Fruit fly (Drosophila melanogaster) whole organism, embryonic: ENCODE results near the gene CG8301.

Experiments
- Bgb ChIP-seq: fragments of 200-800 bp; sonication (Bioruptor generic); IDR thresholded peaks from 2 replicates; pipeline ENCODE4 v1.3.6; 2022; ENCODE audit warnings: missing biosample characterization, missing genetic modification characterization; ENCODE audit not compliant: partially characterized antibody
- CG10979 ChIP-seq: fragments of 200-800 bp; sonication (Bioruptor generic); optimal IDR thresholded peaks from 2 replicates; lab custom pipeline; 2018; ENCODE audit warnings: missing biosample characterization, mild to moderate bottlenecking, missing genetic modification characterization, moderate library complexity
- CG11560 ChIP-seq: fragments of 200-800 bp; sonication (Bioruptor generic); IDR thresholded peaks from 3 replicates; pipeline ENCODE4 v1.3.6; 2022; ENCODE audit warnings: missing biosample characterization, missing genetic modification characterization
- CG13287 ChIP-seq: fragments of 200-800 bp; sonication (Bioruptor generic); IDR thresholded peaks from 2 replicates; pipeline ENCODE4 v1.3.6; 2022; ENCODE audit warnings: missing biosample characterization, missing genetic modification characterization; ENCODE audit not compliant: partially characterized antibody
- CG15479 ChIP-seq: fragments of 200-800 bp; sonication (Bioruptor generic); optimal IDR thresholded peaks from 3 replicates; lab custom pipeline; 2019; ENCODE audit warnings: missing biosample characterization, mild to moderate bottlenecking, missing genetic modification characterization, moderate library complexity
- CG17829 ChIP-seq: fragments of 200-800 bp; optimal IDR thresholded peaks from 2 replicates; lab custom pipeline; 2019; ENCODE audit warnings: missing biosample characterization, mild to moderate bottlenecking, missing genetic modification characterization, moderate library complexity
- CG17912 ChIP-seq: fragments of 200-800 bp; sonication (Bioruptor generic); optimal IDR thresholded peaks from 2 replicates; lab custom pipeline; 2018; ENCODE audit warnings: missing biosample characterization, mild to moderate bottlenecking, missing genetic modification characterization
- CG1792 ChIP-seq: fragments of 200-800 bp; sonication (Bioruptor generic); optimal IDR thresholded peaks from 2 replicates; lab custom pipeline; 2016; ENCODE audit warnings: missing biosample characterization, missing genetic modification characterization
- CG18599 ChIP-seq: fragments of 200-800 bp; sonication (Bioruptor generic); optimal IDR thresholded peaks from 3 replicates; lab custom pipeline; 2017; ENCODE audit warnings: missing biosample characterization, missing genetic modification characterization, mild to moderate bottlenecking, moderate library complexity, missing genetic modification reagents
- CG30403 ChIP-seq: fragments of 200-800 bp; sonication (Bioruptor generic); optimal IDR thresholded peaks from 3 replicates; lab custom pipeline; 2016; ENCODE audit warnings: missing biosample characterization, missing genetic modification characterization
- CG3281 ChIP-seq: fragments of 200-800 bp; sonication (Bioruptor generic); optimal IDR thresholded peaks from 3 replicates; lab custom pipeline; 2017; ENCODE audit warnings: missing biosample characterization, mild to moderate bottlenecking, missing genetic modification characterization
- CG3838 ChIP-seq: fragments of 200-800 bp; sonication (Bioruptor generic); optimal IDR thresholded peaks from 3 replicates; lab custom pipeline; 2016; ENCODE audit warnings: missing biosample characterization, missing genetic modification characterization
- CG3995 ChIP-seq: fragments of 200-800 bp; sonication (Bioruptor generic); optimal IDR thresholded peaks from 3 replicates; lab custom pipeline; 2016; ENCODE audit warnings: missing biosample characterization, missing genetic modification characterization
- CG4424 ChIP-seq: fragments of 200-800 bp; sonication (Bioruptor generic); optimal IDR thresholded peaks from 3 replicates; lab custom pipeline; 2016; ENCODE audit warnings: missing biosample characterization, missing genetic modification characterization
- CG6813 ChIP-seq: fragments of 200-800 bp; sonication (Bioruptor generic); optimal IDR thresholded peaks from 2 replicates; lab custom pipeline; 2017; ENCODE audit warnings: missing biosample characterization, missing genetic modification characterization, mild to moderate bottlenecking, moderate library complexity, missing genetic modification reagents
- CG6854 ChIP-seq: fragments of 200-800 bp; sonication (Bioruptor generic); optimal IDR thresholded peaks from 3 replicates; lab custom pipeline; 2017; ENCODE audit warnings: missing biosample characterization, mild to moderate bottlenecking, missing genetic modification characterization
- CG8281 ChIP-seq: fragments of 200-800 bp; sonication (Bioruptor generic); optimal IDR thresholded peaks from 2 replicates; lab custom pipeline; 2018; ENCODE audit warnings: missing biosample characterization, mild to moderate bottlenecking, missing genetic modification characterization, moderate library complexity
- CG9876 ChIP-seq: fragments of 200-800 bp; sonication (Bioruptor generic); optimal IDR thresholded peaks from 2 replicates; lab custom pipeline; 2016; ENCODE audit warnings: missing biosample characterization, missing genetic modification characterization
- CHES-1-like ChIP-seq: fragments of 200-800 bp; sonication (Bioruptor generic); optimal IDR thresholded peaks from 2 replicates; lab custom pipeline; 2016; ENCODE audit warnings: missing biosample characterization, missing genetic modification characterization
- Camta ChIP-seq: fragments of 200-800 bp; sonication (Bioruptor generic); optimal IDR thresholded peaks from 2 replicates; lab custom pipeline; 2016; ENCODE audit warnings: missing biosample characterization, missing genetic modification characterization
- Deaf1 ChIP-seq: fragments of 200-800 bp; optimal IDR thresholded peaks from 3 replicates; lab custom pipeline; 2019; ENCODE audit warnings: missing biosample characterization, mild to moderate bottlenecking, missing genetic modification characterization, moderate library complexity
- Elba2 ChIP-seq: fragments of 200-800 bp; sonication (Bioruptor generic); optimal IDR thresholded peaks from 3 replicates; lab custom pipeline; 2016; ENCODE audit warnings: missing biosample characterization, missing genetic modification characterization
- GATAe ChIP-seq: fragments of 200-800 bp; sonication (Bioruptor generic); conservative IDR thresholded peaks from 2 replicates; pipeline ENCODE4 v1.3.6; 2022; ENCODE audit warnings: missing biosample characterization, missing genetic modification characterization
- HmgZ ChIP-seq: fragments of 200-800 bp; sonication (Bioruptor generic); optimal IDR thresholded peaks from 2 replicates; lab custom pipeline; 2018; ENCODE audit warnings: missing biosample characterization, mild to moderate bottlenecking, missing genetic modification characterization
- Kr ChIP-seq: fragments of 200-800 bp; sonication (Bioruptor generic); optimal IDR thresholded peaks from 2 replicates; lab custom pipeline; 2017; ENCODE audit warnings: missing biosample characterization, mild to moderate bottlenecking, missing genetic modification characterization
- PHDP ChIP-seq: fragments of 200-800 bp; sonication (Bioruptor generic); optimal IDR thresholded peaks from 3 replicates; lab custom pipeline; 2018; ENCODE audit warnings: missing biosample characterization, mild to moderate bottlenecking, missing genetic modification characterization, moderate library complexity
- Side ChIP-seq: fragments of 200-800 bp; sonication (Bioruptor generic); optimal IDR thresholded peaks from 2 replicates; lab custom pipeline; 2016; ENCODE audit warnings: missing biosample characterization, missing genetic modification characterization
- Spps ChIP-seq: fragments of 200-800 bp; sonication (Bioruptor generic); optimal IDR thresholded peaks from 2 replicates; lab custom pipeline; 2018; ENCODE audit warnings: missing biosample characterization, mild to moderate bottlenecking, missing genetic modification characterization
- Trl ChIP-seq, 3 experiments: fragments of >200 bp in 2 of 3; fragments of 200-800 bp in 1 of 3; sonication (Bioruptor generic) in 1 of 3; optimal IDR thresholded peaks; 2 replicates in 1 of 3; 3 replicates in 2 of 3; lab custom pipeline; 2016 to 2017; ENCODE audit warnings: missing biosample characterization in 1 of 3, missing genetic modification characterization in 1 of 3
- al ChIP-seq: fragments of 200-800 bp; sonication (Bioruptor generic); IDR thresholded peaks from 2 replicates; pipeline ENCODE4 v1.3.6; 2022; ENCODE audit warnings: missing biosample characterization, missing genetic modification characterization
- aop ChIP-seq: fragments of 200-800 bp; sonication (Bioruptor generic); IDR thresholded peaks from 2 replicates; pipeline ENCODE4 v1.3.6; 2022; ENCODE audit warnings: missing biosample characterization, missing genetic modification characterization
- ase ChIP-seq: fragments of 200-800 bp; sonication (Bioruptor generic); IDR thresholded peaks from 3 replicates; pipeline ENCODE4 v1.3.6; 2022; ENCODE audit warnings: missing biosample characterization, missing genetic modification characterization
- ash1 ChIP-seq: fragments of 200-800 bp; sonication (Bioruptor generic); optimal IDR thresholded peaks from 2 replicates; lab custom pipeline; 2018; ENCODE audit warnings: missing biosample characterization, mild to moderate bottlenecking, missing genetic modification characterization
- btn ChIP-seq: fragments of 200-800 bp; sonication (Bioruptor generic); optimal IDR thresholded peaks from 2 replicates; lab custom pipeline; 2016; ENCODE audit warnings: missing biosample characterization, missing genetic modification characterization
- cato ChIP-seq: fragments of 200-800 bp; sonication (Bioruptor generic); optimal IDR thresholded peaks from 2 replicates; lab custom pipeline; 2016; ENCODE audit warnings: missing biosample characterization, missing genetic modification characterization, borderline replicate concordance
- chm ChIP-seq: fragments of 200-800 bp; sonication (Bioruptor generic); IDR thresholded peaks from 2 replicates; pipeline ENCODE4 v1.3.6; 2022; ENCODE audit warnings: missing biosample characterization, missing genetic modification characterization
- crc ChIP-seq: fragments of 200-800 bp; sonication (Bioruptor generic); optimal IDR thresholded peaks from 2 replicates; lab custom pipeline; 2016; ENCODE audit warnings: missing biosample characterization, missing genetic modification characterization
- fd3F ChIP-seq: fragments of 200-800 bp; sonication (Bioruptor generic); optimal IDR thresholded peaks from 2 replicates; lab custom pipeline; 2018; ENCODE audit warnings: missing biosample characterization, mild to moderate bottlenecking, missing genetic modification characterization, moderate library complexity
- ftz-f1 ChIP-seq: fragments of 200-800 bp; sonication (Bioruptor generic); optimal IDR thresholded peaks from 2 replicates; lab custom pipeline; 2016; ENCODE audit warnings: missing biosample characterization, missing genetic modification characterization
- gcm ChIP-seq: fragments of 200-800 bp; sonication (Bioruptor generic); optimal IDR thresholded peaks from 2 replicates; lab custom pipeline; 2019; ENCODE audit warnings: missing biosample characterization, mild to moderate bottlenecking, missing genetic modification characterization, moderate library complexity
- gcm2 ChIP-seq: fragments of 200-800 bp; sonication (Bioruptor generic); optimal IDR thresholded peaks from 2 replicates; lab custom pipeline; 2016; ENCODE audit warnings: missing biosample characterization, missing genetic modification characterization
- kni ChIP-seq: fragments of 200-800 bp; sonication (Bioruptor generic); optimal IDR thresholded peaks from 3 replicates; lab custom pipeline; 2017; ENCODE audit warnings: mild to moderate bottlenecking, missing biosample characterization, missing genetic modification reagents, missing genetic modification characterization
- lmd ChIP-seq: fragments of 200-800 bp; sonication (Bioruptor generic); IDR thresholded peaks from 2 replicates; pipeline ENCODE4 v1.3.6; 2022; ENCODE audit warnings: missing biosample characterization, missing genetic modification characterization
- pb ChIP-seq: fragments of 200-800 bp; sonication (Bioruptor generic); optimal IDR thresholded peaks from 3 replicates; lab custom pipeline; 2016; ENCODE audit warnings: missing biosample characterization, missing genetic modification characterization
- pho ChIP-seq: fragments of 200-800 bp; sonication (Bioruptor generic); optimal IDR thresholded peaks from 2 replicates; lab custom pipeline; 2016; ENCODE audit warnings: missing biosample characterization, missing genetic modification characterization
- rib ChIP-seq: fragments of 200-800 bp; sonication (Bioruptor generic); IDR thresholded peaks from 2 replicates; pipeline ENCODE4 v1.3.6; 2022; ENCODE audit warnings: missing biosample characterization, missing genetic modification characterization
- scrt ChIP-seq: fragments of 200-800 bp; sonication (Bioruptor generic); optimal IDR thresholded peaks from 2 replicates; lab custom pipeline; 2018; ENCODE audit warnings: missing biosample characterization, mild to moderate bottlenecking, missing genetic modification characterization, moderate library complexity
- ttk ChIP-seq: fragments of 200-800 bp; sonication (Bioruptor generic); IDR thresholded peaks from 2 replicates; pipeline ENCODE4 v2.1.2; 2022; ENCODE audit warnings: missing biosample characterization, missing genetic modification characterization
- zen ChIP-seq: fragments of 200-800 bp; sonication (Bioruptor generic); optimal IDR thresholded peaks from 3 replicates; lab custom pipeline; 2018; ENCODE audit warnings: missing biosample characterization, mild to moderate bottlenecking, missing genetic modification characterization, moderate library complexity
- zfh1 ChIP-seq: fragments of 200-800 bp; sonication (Bioruptor generic); IDR thresholded peaks from 3 replicates; pipeline ENCODE4 v1.3.6; 2022; ENCODE audit warnings: missing biosample characterization, missing genetic modification characterization

Gene CG8301

dm6 chr3R:9551013-9551658 lies 30.0 kb upstream of the CG8301 start (continued):
- TF ChIP-seq aop (GFP tag; lab: Robert Waterston, UW), result no peak
- TF ChIP-seq HmgZ (tag; lab: Kevin White, UChicago), result peak; percentile 79
- peak; percentile 63 for TF ChIP-seq CG3281 (GFP tag; lab: Kevin White, UChicago)
- peak; percentile 60 for TF ChIP-seq CHES-1-like (GFP tag; lab: Kevin White, UChicago)
- TF ChIP-seq CG8281 (tag; lab: Kevin White, UChicago), result peak; percentile 11
- peak; percentile 87 for TF ChIP-seq CG17912 (GFP tag; lab: Kevin White, UChicago)
- no peak for TF ChIP-seq zen (tag; lab: Kevin White, UChicago)
- no peak for TF ChIP-seq CG9876 (GFP tag; lab: Kevin White, UChicago)
- TF ChIP-seq CG15479, result no peak
- no peak for TF ChIP-seq ase
- TF ChIP-seq Deaf1 (tag; lab: Kevin White, UChicago), result peak; percentile 49
- no peak for TF ChIP-seq al (GFP tag; lab: Robert Waterston, UW)
- no peak for TF ChIP-seq CG11560 (tag; lab: Robert Waterston, UW)
- no peak for TF ChIP-seq fd3F (GFP tag; lab: Kevin White, UChicago)
- TF ChIP-seq Elba2 (GFP tag; lab: Kevin White, UChicago), result no peak
- TF ChIP-seq lmd (GFP tag; lab: Robert Waterston, UW), result no peak
- TF ChIP-seq kni (GFP tag; lab: Kevin White, UChicago), result peak; percentile 79
- TF ChIP-seq CG4424 (GFP tag; lab: Kevin White, UChicago), result no peak
- TF ChIP-seq CG10979, result no peak
- TF ChIP-seq CG17829, result no peak
- TF ChIP-seq Kr (GFP tag; lab: Kevin White, UChicago), result no peak
- peak; percentile 38 for TF ChIP-seq pb (GFP tag; lab: Kevin White, UChicago)
- TF ChIP-seq CG6813 (GFP tag; lab: Kevin White, UChicago), result peak; percentile 85
- no peak for TF ChIP-seq GATAe (GFP tag; lab: Robert Waterston, UW)
- TF ChIP-seq ttk (GFP tag; lab: Robert Waterston, UW), result no peak
- TF ChIP-seq CG18599 (GFP tag; lab: Kevin White, UChicago), result peak; percentile 82
- no peak for TF ChIP-seq gcm2 (GFP tag; lab: Kevin White, UChicago)
- peak; percentile 5 for TF ChIP-seq CG1792 (GFP tag; lab: Kevin White, UChicago)
- peak; percentile 68 for TF ChIP-seq gcm
- TF ChIP-seq ftz-f1 (GFP tag; lab: Kevin White, UChicago), result peak; percentile 97
- no peak for TF ChIP-seq CG13287 (GFP tag; lab: Robert Waterston, UW)
- TF ChIP-seq chm (GFP tag; lab: Robert Waterston, UW), result no peak
- TF ChIP-seq zfh1, result no peak
- no peak for TF ChIP-seq CG30403
- TF ChIP-seq CG6854 (GFP tag; lab: Kevin White, UChicago), result peak; percentile 71
- peak; percentile 5 for TF ChIP-seq CG3995 (GFP tag; lab: Kevin White, UChicago)
- TF ChIP-seq CG3838, result no peak
- peak; percentile 62 for TF ChIP-seq scrt (GFP tag; lab: Kevin White, UChicago)
- TF ChIP-seq btn (GFP tag; lab: Kevin White, UChicago), result no peak
- TF ChIP-seq cato, result no peak
- TF ChIP-seq Side (GFP tag; lab: Kevin White, UChicago), result peak; percentile 66
- TF ChIP-seq ash1 (GFP tag; lab: Kevin White, UChicago), result peak; percentile 72
- TF ChIP-seq Spps (tag; lab: Kevin White, UChicago), result no peak
- no peak for TF ChIP-seq rib (GFP tag; lab: Robert Waterston, UW)
- TF ChIP-seq Bgb (GFP tag; lab: Robert Waterston, UW), result no peak
- no peak for TF ChIP-seq crc (GFP tag; lab: Kevin White, UChicago)
- TF ChIP-seq Camta (GFP tag; lab: Kevin White, UChicago), result peak; percentile 46
- TF ChIP-seq PHDP, result no peak
- peak; percentile 93 to 95 for TF ChIP-seq Trl (optimal IDR thresholded peaks at IDR 0.05; lab: Kevin White, UChicago)
- TF ChIP-seq Trl (GFP tag; optimal IDR thresholded peaks at IDR 0.05; lab: Kevin White, UChicago), result peak; percentile 65
- no peak for TF ChIP-seq pho
